Fruit fly (Drosophila melanogaster): Measurements from ENCODE around the gene CG13312.

The CG13312 gene

DNA sequence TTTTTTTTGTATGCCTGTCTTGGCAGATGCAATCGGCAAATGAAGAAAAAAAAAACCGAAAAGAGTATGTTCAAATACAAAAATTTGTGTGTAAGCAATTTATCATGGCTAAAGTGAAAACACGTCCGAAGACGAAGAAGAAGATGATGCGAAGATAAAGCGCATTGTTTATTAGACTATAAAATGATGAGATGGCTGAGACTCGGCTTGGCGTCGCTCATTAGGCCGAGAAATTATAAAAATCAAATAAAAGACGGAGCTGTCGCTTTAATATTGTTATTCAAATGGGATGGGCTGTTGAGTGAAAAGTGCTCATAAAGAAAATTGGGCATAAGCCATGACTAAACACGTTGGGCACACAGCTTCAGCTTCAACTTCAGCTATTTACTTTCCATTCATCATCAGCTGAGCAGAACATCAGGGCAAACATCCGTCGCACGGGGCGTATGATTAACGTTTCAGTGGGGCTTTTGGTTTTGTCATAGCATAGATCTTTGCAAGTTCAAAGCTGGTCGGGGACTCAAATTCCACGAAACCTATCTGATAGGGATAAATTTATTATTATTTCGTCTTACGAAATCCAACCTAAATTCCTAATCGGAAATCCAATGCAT lies 36.3 kb downstream of the CG13312 start (continued):
- TF ChIP-seq CG18764 (GFP tag; optimal IDR thresholded peaks at IDR 0.05) (no peak), HmgZ (tag; optimal IDR thresholded peaks at IDR 0.05) (no peak), peb (GFP tag; IDR thresholded peaks at IDR 0.05) (no peak), Abd-B (GFP tag; optimal IDR thresholded peaks at IDR 0.05) (no peak), odd (GFP tag; optimal IDR thresholded peaks at IDR 0.05) (peak; percentile 1), CG1832 (GFP tag; optimal IDR thresholded peaks at IDR 0.05) (no peak), fd64A (GFP tag; optimal IDR thresholded peaks at IDR 0.05) (peak; percentile 21), CG10654 (GFP tag; optimal IDR thresholded peaks at IDR 0.05) (no peak), CkIIα-i1 (GFP tag; IDR thresholded peaks at IDR 0.05) (no peak), trh (GFP tag; optimal IDR thresholded peaks at IDR 0.05) (no peak), Dad (GFP tag; optimal IDR thresholded peaks at IDR 0.05) (no peak), bab2 (GFP tag; optimal IDR thresholded peaks at IDR 0.05) (no peak), Med (GFP tag) (peak; percentile 49), CG6854 (GFP tag; optimal IDR thresholded peaks at IDR 0.05) (no peak), so (GFP tag; IDR thresholded peaks at IDR 0.05) (0 out of 3 replicates have a peak, but pooled peaks have one; percentile 24), Sry-δ (GFP tag; optimal IDR thresholded peaks at IDR 0.05) (no peak), CG18011 (GFP tag; optimal IDR thresholded peaks at IDR 0.05) (no peak), CG4854 (GFP tag; optimal IDR thresholded peaks at IDR 0.05) (no peak), CG7372 (GFP tag; IDR thresholded peaks at IDR 0.05) (no peak), wek (GFP tag; optimal IDR thresholded peaks at IDR 0.05) (no peak), mld (GFP tag; IDR thresholded peaks at IDR 0.05; ENCODE audit: partially characterized antibody) (no peak), CG3407 (GFP tag; optimal IDR thresholded peaks at IDR 0.05) (peak; percentile 1), gsb-n (tag; optimal IDR thresholded peaks at IDR 0.05) (peak; percentile 70), CG34422 (GFP tag; IDR thresholded peaks at IDR 0.05) (no peak), Doc3 (GFP tag; IDR thresholded peaks at IDR 0.05; ENCODE audit: partially characterized antibody) (no peak), zf30C (GFP tag; optimal IDR thresholded peaks at IDR 0.05) (no peak), Fer2 (tag; optimal IDR thresholded peaks at IDR 0.05) (no peak), pfk (GFP tag; optimal IDR thresholded peaks at IDR 0.05) (no peak), CG12391 (tag; optimal IDR thresholded peaks at IDR 0.05) (no peak), Rfx (GFP tag; IDR thresholded peaks at IDR 0.05) (peak; percentile 17; the same call in 1 of the 2 replicates), crp (GFP tag; optimal IDR thresholded peaks at IDR 0.05) (no peak), CG6654 (GFP tag; optimal IDR thresholded peaks at IDR 0.05) (no peak), Deaf1 (tag; optimal IDR thresholded peaks at IDR 0.05) (no peak), CG11695 (GFP tag; IDR thresholded peaks at IDR 0.05) (no peak), kah (GFP tag; optimal IDR thresholded peaks at IDR 0.05) (no peak), CG11398 (GFP tag; optimal IDR thresholded peaks at IDR 0.05) (no peak), ro (GFP tag; IDR thresholded peaks at IDR 0.05) (no peak), dmrt11E (tag; optimal IDR thresholded peaks at IDR 0.05) (no peak), HHEX (GFP tag; optimal IDR thresholded peaks at IDR 0.05) (no peak), wdn (GFP tag; IDR thresholded peaks at IDR 0.05) (no peak), CG3838 (GFP tag; optimal IDR thresholded peaks at IDR 0.05) (no peak), HLH54F (GFP tag; optimal IDR thresholded peaks at IDR 0.05) (no peak), CG12071 (GFP tag; optimal IDR thresholded peaks at IDR 0.05) (no peak), CG3281 (GFP tag; optimal IDR thresholded peaks at IDR 0.05) (no peak), CG14050 (GFP tag; IDR thresholded peaks at IDR 0.05) (no peak), CG30020 (tag; optimal IDR thresholded peaks at IDR 0.05) (no peak), abd-A (tag; optimal IDR thresholded peaks at IDR 0.05) (peak; percentile 89), D (optimal IDR thresholded peaks at IDR 0.05) (no peak), D (GFP tag; optimal IDR thresholded peaks at IDR 0.05) (no peak), lilli (GFP tag; optimal IDR thresholded peaks at IDR 0.05) (no peak), Hsf (GFP tag; optimal IDR thresholded peaks at IDR 0.05) (no peak)
